Worm (Caenorhabditis elegans) whole organism, L4/young adult: ENCODE measurements around the gene ins-10.

Experiments used
- W03F9.2 ChIP-seq: fragments of 150-350 bp; optimal IDR thresholded peaks from 2 replicates; lab custom pipeline; 2014; ENCODE audit warnings: missing biosample characterization, missing genetic modification characterization
- dao-5 ChIP-seq: sonication (generic microtip); optimal IDR thresholded peaks from 2 replicates; lab custom pipeline; 2016; ENCODE audit warnings: missing genotype, missing genetic modification characterization, moderate library complexity, missing compliant biosample characterization
- him-1 ChIP-seq: sonication (generic microtip); optimal IDR thresholded peaks from 2 replicates; lab custom pipeline; 2016; ENCODE audit warnings: missing genotype, missing genetic modification reagents, missing genetic modification characterization, missing compliant biosample characterization

ins-10 gene

DNA sequence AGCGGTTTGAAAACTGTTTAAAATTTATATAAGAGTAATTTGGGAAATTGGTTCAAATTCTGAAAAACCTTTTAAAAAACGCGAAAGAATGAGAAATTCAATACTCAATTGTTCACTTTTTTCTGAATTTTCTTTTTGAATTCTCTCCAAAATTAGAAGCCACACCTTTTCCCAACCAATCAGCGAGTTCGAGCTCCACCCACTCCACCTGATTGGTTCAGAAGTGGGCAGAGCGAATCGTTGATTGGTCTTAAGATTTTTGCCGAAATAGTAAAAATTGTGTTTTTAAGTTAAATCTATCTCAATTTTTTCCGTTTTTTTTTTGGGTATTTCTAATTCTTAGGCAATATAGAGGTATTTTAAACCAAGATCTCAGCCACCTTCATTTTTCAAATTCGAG lies 30.2 kb downstream of the ins-10 start:
- TF ChIP-seq dao-5 (tag; lab: Kevin White, UChicago), result no peak
- TF ChIP-seq him-1 (tag; lab: Kevin White, UChicago), result no peak

DNA sequence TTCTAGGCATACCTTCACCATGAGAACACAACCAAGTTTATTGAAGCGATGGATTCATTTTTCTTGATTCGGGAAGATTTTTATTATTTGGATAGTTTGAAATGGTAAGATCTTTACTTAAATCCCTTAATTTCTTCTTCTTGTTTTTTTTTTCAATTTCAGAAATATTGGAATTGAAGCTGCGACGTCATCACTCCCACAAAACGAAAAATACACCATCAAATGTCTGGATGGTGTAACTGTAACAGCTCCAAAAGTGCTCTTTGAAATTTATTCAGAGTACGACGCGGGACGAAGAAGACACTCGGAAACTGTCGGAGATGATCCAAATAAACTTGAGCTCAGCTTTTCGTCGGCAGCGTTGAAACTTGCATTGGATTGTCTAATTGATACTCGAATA lies 30.7 kb downstream of the ins-10 start, which contains the start of gene D1086.21:
Gene D1086.21, plus strand, starts transcription at position 301 of the 400 bp plus-strand sequence.
- TF ChIP-seq dao-5 (tag; lab: Kevin White, UChicago) (no peak), him-1 (tag; lab: Kevin White, UChicago) (no peak)

DNA sequence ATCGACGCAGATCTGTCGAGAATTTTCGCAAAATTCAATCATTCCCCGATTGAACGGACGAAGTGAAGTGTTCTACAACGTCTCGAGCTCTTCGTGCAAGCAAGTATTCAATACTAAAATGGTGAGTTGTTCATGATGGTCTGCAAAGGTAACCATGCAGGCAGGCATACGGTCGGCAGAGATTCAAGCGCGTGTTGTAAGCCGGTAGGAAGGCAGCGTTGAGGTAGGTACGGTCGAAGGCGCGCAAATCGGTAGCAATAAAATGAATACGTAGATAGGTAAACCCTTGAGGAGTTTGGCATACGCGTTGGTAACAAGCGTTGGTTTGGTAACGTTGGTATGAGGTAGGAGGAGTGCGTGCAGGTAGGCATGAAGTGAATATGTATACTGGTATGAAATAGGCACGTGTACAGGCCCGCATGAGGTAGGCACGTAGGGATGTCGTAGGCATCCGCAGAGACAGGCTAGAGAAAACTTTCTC lies 34.1 kb downstream of the ins-10 start, which contains the start of gene D1086.17:
Gene D1086.17, plus strand, starts transcription at position 51 of the 481 bp plus-strand sequence.
- TF ChIP-seq him-1 (tag; lab: Kevin White, UChicago) (no peak), dao-5 (tag; lab: Kevin White, UChicago) (no peak), W03F9.2 (tag; lab: Kevin White, UChicago) (no peak)

DNA sequence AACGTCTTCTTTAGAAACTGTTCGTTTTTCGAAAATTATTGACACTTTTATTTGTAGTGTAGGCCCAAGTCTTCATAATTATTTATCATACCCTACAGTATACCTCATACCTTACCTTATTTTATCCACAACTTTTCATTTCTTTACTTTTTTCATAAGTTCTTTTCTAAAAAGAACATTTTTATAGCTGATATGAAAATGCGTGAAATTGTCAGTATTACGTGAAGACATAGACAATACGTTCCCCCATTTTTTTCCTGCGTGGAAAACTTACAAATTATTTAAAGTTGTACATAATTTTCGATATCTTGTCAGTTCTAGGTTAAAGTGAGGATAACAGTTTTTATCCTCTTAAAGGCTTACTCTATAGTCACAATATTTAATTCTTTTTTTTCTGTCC lies 36.1 kb downstream of the ins-10 start:
- TF ChIP-seq dao-5 (tag; lab: Kevin White, UChicago), result no peak
- no peak for TF ChIP-seq W03F9.2 (tag; lab: Kevin White, UChicago)

DNA sequence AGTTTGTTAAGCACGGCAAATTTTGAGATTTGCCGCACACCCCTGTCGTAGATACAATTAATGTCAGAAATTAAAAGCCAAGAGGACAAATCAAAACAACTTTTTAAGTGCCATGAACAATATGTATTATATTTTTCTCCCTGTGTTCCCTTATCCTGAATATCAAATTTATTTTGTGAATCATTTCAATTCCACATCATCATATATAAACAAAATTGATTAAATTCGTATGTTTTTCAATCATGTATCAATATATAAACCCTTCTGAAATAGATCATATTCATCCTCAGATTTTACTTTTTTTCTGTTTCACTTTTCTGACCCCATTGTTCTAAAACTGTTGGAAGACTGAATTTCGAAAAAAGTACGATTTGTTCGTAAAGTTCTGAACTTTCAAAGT lies 40.4 kb downstream of the ins-10 start, which contains the start of gene D1086.11:
Gene D1086.11, plus strand, starts transcription at position 301 of the 400 bp plus-strand sequence.
- TF ChIP-seq W03F9.2 (tag; lab: Kevin White, UChicago) (no peak), him-1 (tag; lab: Kevin White, UChicago) (no peak), dao-5 (tag; lab: Kevin White, UChicago) (no peak)

DNA sequence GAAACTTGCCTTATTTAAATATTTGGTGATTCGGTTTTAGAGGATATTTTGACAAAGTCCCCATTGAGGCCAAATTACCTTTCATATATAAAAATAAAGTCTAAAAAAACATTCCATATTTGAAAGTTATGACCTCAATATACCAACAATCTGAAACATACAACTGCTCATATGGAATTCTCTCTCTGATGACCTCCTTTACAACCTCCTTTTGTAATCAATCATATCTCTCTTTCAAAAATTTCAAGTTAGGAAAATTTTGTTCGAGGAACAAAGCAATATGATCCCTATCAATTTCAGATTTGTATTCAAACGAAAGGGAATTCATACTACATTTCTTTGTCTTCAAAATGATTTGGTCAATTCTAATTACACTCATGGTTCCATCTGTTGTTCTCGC lies 45.8 kb downstream of the ins-10 start, which contains the start of gene D1086.6:
Gene D1086.6, plus strand, starts transcription at position 301 of the 400 bp plus-strand sequence.
- TF ChIP-seq W03F9.2 (tag; lab: Kevin White, UChicago), result no peak
- TF ChIP-seq dao-5 (tag; lab: Kevin White, UChicago), result no peak
- TF ChIP-seq him-1 (tag; lab: Kevin White, UChicago), result no peak

DNA sequence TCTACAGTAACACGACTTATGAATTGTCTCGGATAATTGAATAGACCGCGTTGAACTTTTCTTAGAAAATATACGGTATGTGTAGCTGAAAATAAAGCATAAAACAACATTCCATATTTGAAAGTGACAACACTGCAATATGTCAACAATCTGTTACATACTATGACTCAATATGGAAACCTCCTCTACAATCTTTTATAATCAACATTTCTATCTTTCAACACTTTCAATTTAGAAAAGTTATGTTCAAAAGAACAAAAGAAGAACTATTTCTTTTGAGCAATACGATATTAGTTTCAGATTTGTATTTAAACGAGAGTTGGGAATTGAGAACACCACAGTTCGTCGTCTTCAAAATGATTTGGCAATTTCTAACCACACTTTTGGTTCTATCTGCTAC lies 48.7 kb downstream of the ins-10 start, which contains the start of gene D1086.10:
Gene D1086.10, plus strand, starts transcription at position 301 of the 400 bp plus-strand sequence.
- TF ChIP-seq dao-5 (tag; lab: Kevin White, UChicago) (no peak), W03F9.2 (tag; lab: Kevin White, UChicago) (no peak), him-1 (tag; lab: Kevin White, UChicago) (no peak)

DNA sequence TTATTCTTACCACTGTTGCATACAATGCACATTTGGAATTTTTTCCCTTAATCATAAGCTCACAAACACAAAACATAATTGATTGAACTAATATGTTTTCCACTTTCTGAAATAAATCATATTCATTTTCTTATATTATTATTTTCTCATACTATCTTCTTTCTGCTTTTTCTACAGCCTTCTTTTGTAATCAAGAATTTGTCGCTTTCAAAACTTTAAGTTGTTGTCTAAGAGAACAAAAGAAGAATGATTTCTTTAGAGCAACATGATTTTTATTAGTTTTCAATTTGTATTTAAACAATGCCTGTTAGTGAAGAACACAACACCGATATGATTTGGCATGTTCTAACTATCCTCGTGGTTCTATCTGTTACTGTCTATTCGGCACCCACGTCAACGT lies 50.2 kb downstream of the ins-10 start, which contains the start of gene D1086.7:
Gene D1086.7, plus strand, starts transcription at position 301 of the 400 bp plus-strand sequence.
- TF ChIP-seq dao-5 (tag; lab: Kevin White, UChicago) (no peak), him-1 (tag; lab: Kevin White, UChicago) (no peak), W03F9.2 (tag; lab: Kevin White, UChicago) (no peak)
